Fruit fly (Drosophila melanogaster): ENCODE data around the gene MFS3.
A peak's percentile ranks its signal among the peaks of the same experiment; 100 is the strongest.

The MFS3 gene

DNA sequence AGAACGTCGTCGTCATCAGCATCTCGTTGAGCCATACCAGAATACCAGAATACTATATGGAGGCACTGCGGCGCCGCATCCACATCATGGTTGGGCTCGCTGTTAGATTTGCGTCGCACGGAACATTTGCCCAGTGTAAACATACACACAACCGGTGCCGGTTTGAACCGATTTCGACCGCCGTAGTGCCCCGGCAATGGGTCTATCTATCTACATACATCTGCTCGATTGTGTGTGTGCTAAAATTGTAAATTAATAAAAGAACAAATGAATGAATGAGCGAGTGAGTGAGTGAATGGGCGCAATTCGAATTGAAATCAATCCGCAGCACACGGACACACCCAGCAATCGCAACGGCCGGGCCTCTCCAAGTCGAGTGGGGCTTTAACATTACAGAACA is 17.6 kb upstream of the MFS3 start (continued):
- TF ChIP-seq al (GFP tag; IDR thresholded peaks at IDR 0.05) = no peak
- peak; percentile 16 for TF ChIP-seq Ets65A (GFP tag)
- no peak for TF ChIP-seq otp (GFP tag; IDR thresholded peaks at IDR 0.05)
- TF ChIP-seq Asciz (GFP tag; optimal IDR thresholded peaks at IDR 0.05) = no peak
- peak; percentile 22 for TF ChIP-seq lab (GFP tag; optimal IDR thresholded peaks at IDR 0.05)
- TF ChIP-seq Oli (tag; optimal IDR thresholded peaks at IDR 0.05) = no peak
- TF ChIP-seq Fer2 (tag; optimal IDR thresholded peaks at IDR 0.05) = no peak
- TF ChIP-seq btn (GFP tag; optimal IDR thresholded peaks at IDR 0.05) = no peak
- no peak for TF ChIP-seq CG4820 (GFP tag; optimal IDR thresholded peaks at IDR 0.05)
- TF ChIP-seq Med (GFP tag) = peak; percentile 73
- TF ChIP-seq CG3065 (GFP tag; optimal IDR thresholded peaks at IDR 0.05) = no peak
- no peak for TF ChIP-seq Six4 (GFP tag; optimal IDR thresholded peaks at IDR 0.05)
- TF ChIP-seq CG6689 (GFP tag; IDR thresholded peaks at IDR 0.05) = no peak
- TF ChIP-seq ase (GFP tag; IDR thresholded peaks at IDR 0.05) = no peak
- TF ChIP-seq CG15601 (tag; optimal IDR thresholded peaks at IDR 0.05) = no peak
- no peak for TF ChIP-seq CG15073 (GFP tag; optimal IDR thresholded peaks at IDR 0.05)
- TF ChIP-seq Sin3A (optimal IDR thresholded peaks at IDR 0.05) = no peak
- TF ChIP-seq Oaz (GFP tag; IDR thresholded peaks at IDR 0.05) = no peak
- no peak for TF ChIP-seq luna (GFP tag; optimal IDR thresholded peaks at IDR 0.05)
- TF ChIP-seq CG4282 (GFP tag; optimal IDR thresholded peaks at IDR 0.05) = no peak
- no peak for TF ChIP-seq Dip2 (GFP tag; IDR thresholded peaks at IDR 0.05)
- no peak for TF ChIP-seq vfl (GFP tag; optimal IDR thresholded peaks at IDR 0.05)
- peak; percentile 76 for TF ChIP-seq CG34376 (GFP tag; optimal IDR thresholded peaks at IDR 0.05)
- no peak for TF ChIP-seq disco-r (GFP tag; optimal IDR thresholded peaks at IDR 0.05)
- no peak for TF ChIP-seq Hsf (GFP tag; optimal IDR thresholded peaks at IDR 0.05)
- 0 out of 2 replicates have a peak, but pooled peaks have one; percentile 18 for TF ChIP-seq seq (GFP tag; IDR thresholded peaks at IDR 0.05)
- no peak for TF ChIP-seq HmgZ (tag; optimal IDR thresholded peaks at IDR 0.05)
- no peak for TF ChIP-seq CG2199 (GFP tag; IDR thresholded peaks at IDR 0.05)
- no peak for TF ChIP-seq Mes4 (GFP tag; optimal IDR thresholded peaks at IDR 0.05)
- TF ChIP-seq ERR (GFP tag; optimal IDR thresholded peaks at IDR 0.05) = no peak
- no peak for TF ChIP-seq Side (GFP tag; optimal IDR thresholded peaks at IDR 0.05)
- TF ChIP-seq CG33213 (GFP tag; optimal IDR thresholded peaks at IDR 0.05) = no peak
- no peak for TF ChIP-seq crp (GFP tag; optimal IDR thresholded peaks at IDR 0.05)
- TF ChIP-seq HLHmδ (GFP tag; optimal IDR thresholded peaks at IDR 0.05) = no peak
- no peak for TF ChIP-seq CG13775 (GFP tag; optimal IDR thresholded peaks at IDR 0.05)
- no peak for TF ChIP-seq odd (GFP tag; optimal IDR thresholded peaks at IDR 0.05)
- TF ChIP-seq Sry-β (GFP tag; optimal IDR thresholded peaks at IDR 0.05) = no peak
- TF ChIP-seq CG10209 (GFP tag; optimal IDR thresholded peaks at IDR 0.05) = no peak
- TF ChIP-seq yki (optimal IDR thresholded peaks at IDR 0.05) = no peak
- TF ChIP-seq ATbp (GFP tag; optimal IDR thresholded peaks at IDR 0.05) = peak; percentile 20
- TF ChIP-seq Kr (GFP tag; optimal IDR thresholded peaks at IDR 0.05) = no peak
- TF ChIP-seq Blimp-1 (GFP tag; optimal IDR thresholded peaks at IDR 0.05) = no peak
- no peak for TF ChIP-seq kay (GFP tag; optimal IDR thresholded peaks at IDR 0.05)
- TF ChIP-seq CG8765 (GFP tag; IDR thresholded peaks at IDR 0.05) = no peak
- no peak for TF ChIP-seq eyg (GFP tag; optimal IDR thresholded peaks at IDR 0.05)
- TF ChIP-seq bcd (GFP tag; optimal IDR thresholded peaks at IDR 0.05) = no peak
- TF ChIP-seq CG10543 (GFP tag; optimal IDR thresholded peaks at IDR 0.05) = peak; percentile 77
- TF ChIP-seq Hr3 (GFP tag; optimal IDR thresholded peaks at IDR 0.05) = no peak
- TF ChIP-seq pros (GFP tag; optimal IDR thresholded peaks at IDR 0.05) = no peak
- no peak for TF ChIP-seq Sox100B (GFP tag; optimal IDR thresholded peaks at IDR 0.05)
- no peak for TF ChIP-seq Ptx1 (GFP tag; IDR thresholded peaks at IDR 0.05)
- peak in 1 of 2 experiments; percentile 26 for TF ChIP-seq Pdp1 (GFP tag; optimal IDR thresholded peaks at IDR 0.05)
- peak; percentile 99 for TF ChIP-seq CG8281 (tag; optimal IDR thresholded peaks at IDR 0.05)
